Worm (Caenorhabditis elegans): ENCODE measurements around the gene ogr-2.

ogr-2 gene

ce11 chrII:10014384-10014783, 26.6 kb upstream of the ogr-2 start:
- no peak for TF ChIP-seq klf-2 (GFP tag; conservative IDR thresholded peaks at IDR 0.05)
- TF ChIP-seq T22C8.4 (GFP tag; IDR thresholded peaks at IDR 0.05): no peak
- no peak for TF ChIP-seq tab-1 (GFP tag; IDR thresholded peaks at IDR 0.05)
- TF ChIP-seq med-1 (GFP tag; optimal IDR thresholded peaks at IDR 0.05; ENCODE audit: insufficient read depth): no peak
- TF ChIP-seq cog-1 (tag; optimal IDR thresholded peaks at IDR 0.05): no peak
- no peak for TF ChIP-seq ztf-23 (GFP tag; IDR thresholded peaks at IDR 0.05)
- no peak for TF ChIP-seq ref-1 (GFP tag; conservative IDR thresholded peaks at IDR 0.05)
- no peak for TF ChIP-seq flt-1 (GFP tag; IDR thresholded peaks at IDR 0.05)
- no peak for TF ChIP-seq ztf-29 (GFP tag; IDR thresholded peaks at IDR 0.05)

DNA sequence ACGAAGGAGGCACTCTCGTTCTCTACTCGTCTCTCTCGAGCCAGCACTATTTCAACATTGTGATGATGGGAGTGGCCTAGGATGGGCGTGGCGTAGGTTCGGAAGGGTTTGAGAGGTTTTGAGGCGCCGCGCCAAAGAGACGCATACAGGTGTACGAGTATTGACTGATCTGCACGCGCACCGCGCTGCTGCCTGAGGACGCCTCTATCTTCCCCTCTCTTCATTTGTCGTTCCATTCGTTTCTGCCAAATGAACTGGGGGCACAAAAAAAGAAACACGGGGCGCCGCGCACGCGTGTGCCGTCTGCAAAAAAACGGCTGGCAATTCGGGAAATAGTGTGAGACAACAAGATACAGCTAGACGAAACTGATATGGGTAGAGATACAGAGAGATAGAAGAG, 24.9 kb upstream of the ogr-2 start, which contains the start of gene lec-2:
TSS of gene lec-2 (minus strand) at position 171 of the 400 bp plus-strand sequence.
- no peak for TF ChIP-seq ztf-29 (GFP tag; IDR thresholded peaks at IDR 0.05)
- no peak for TF ChIP-seq ztf-23 (GFP tag; IDR thresholded peaks at IDR 0.05)
- no peak for TF ChIP-seq med-1 (GFP tag; optimal IDR thresholded peaks at IDR 0.05; ENCODE audit: insufficient read depth)
- no peak for TF ChIP-seq flt-1 (GFP tag; IDR thresholded peaks at IDR 0.05)
- TF ChIP-seq ref-1 (GFP tag; conservative IDR thresholded peaks at IDR 0.05): no peak
- no peak for TF ChIP-seq klf-2 (GFP tag; conservative IDR thresholded peaks at IDR 0.05)
- no peak for TF ChIP-seq tab-1 (GFP tag; IDR thresholded peaks at IDR 0.05)
- TF ChIP-seq T22C8.4 (GFP tag; IDR thresholded peaks at IDR 0.05): no peak
- no peak for TF ChIP-seq cog-1 (tag; optimal IDR thresholded peaks at IDR 0.05)

ce11 chrII:10017528-10017927, 23.4 kb upstream of the ogr-2 start:
- TF ChIP-seq T22C8.4 (GFP tag; IDR thresholded peaks at IDR 0.05): no peak

ce11 chrII:10019669-10020068, 21.3 kb upstream of the ogr-2 start:
- TF ChIP-seq ztf-23 (GFP tag; IDR thresholded peaks at IDR 0.05) (no peak), klf-2 (GFP tag; conservative IDR thresholded peaks at IDR 0.05) (no peak), flt-1 (GFP tag; IDR thresholded peaks at IDR 0.05) (no peak), ref-1 (GFP tag; conservative IDR thresholded peaks at IDR 0.05) (no peak), T22C8.4 (GFP tag; IDR thresholded peaks at IDR 0.05) (no peak), med-1 (GFP tag; optimal IDR thresholded peaks at IDR 0.05; ENCODE audit: insufficient read depth) (no peak), cog-1 (tag; optimal IDR thresholded peaks at IDR 0.05) (no peak), ztf-29 (GFP tag; IDR thresholded peaks at IDR 0.05) (no peak), tab-1 (GFP tag; IDR thresholded peaks at IDR 0.05) (no peak)

DNA sequence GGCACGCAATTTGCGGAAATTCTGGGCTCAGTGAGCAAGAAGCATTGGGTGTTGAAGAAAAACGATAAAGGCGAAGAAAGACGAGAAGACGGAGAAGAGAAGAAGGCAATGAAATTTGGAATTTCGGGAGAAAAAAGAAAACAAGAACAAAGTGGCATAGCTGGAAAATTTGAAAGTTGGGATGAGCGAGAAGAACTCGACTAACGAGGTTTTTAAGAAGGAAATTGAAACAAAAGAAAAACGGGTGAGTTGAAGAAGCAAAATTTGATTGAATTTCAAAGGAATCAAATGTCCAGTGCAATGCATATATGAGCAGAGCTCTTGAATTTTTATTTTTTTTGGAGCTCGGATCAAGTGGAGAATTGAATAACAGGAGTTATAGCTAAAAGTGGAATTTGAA, 19.2 kb upstream of the ogr-2 start:
- TF ChIP-seq cog-1 (tag; optimal IDR thresholded peaks at IDR 0.05) (no peak), ztf-23 (GFP tag; IDR thresholded peaks at IDR 0.05) (no peak), flt-1 (GFP tag; IDR thresholded peaks at IDR 0.05) (no peak), med-1 (GFP tag; optimal IDR thresholded peaks at IDR 0.05; ENCODE audit: insufficient read depth) (no peak), tab-1 (GFP tag; IDR thresholded peaks at IDR 0.05) (no peak), ref-1 (GFP tag; conservative IDR thresholded peaks at IDR 0.05) (no peak), klf-2 (GFP tag; conservative IDR thresholded peaks at IDR 0.05) (no peak), T22C8.4 (GFP tag; IDR thresholded peaks at IDR 0.05) (no peak), ztf-29 (GFP tag; IDR thresholded peaks at IDR 0.05) (no peak)

- TF ChIP-seq cog-1 (tag; optimal IDR thresholded peaks at IDR 0.05): no peak
- TF ChIP-seq T22C8.4 (GFP tag; IDR thresholded peaks at IDR 0.05): no peak
- TF ChIP-seq tab-1 (GFP tag; IDR thresholded peaks at IDR 0.05): no peak
- TF ChIP-seq ztf-23 (GFP tag; IDR thresholded peaks at IDR 0.05): no peak
- TF ChIP-seq ref-1 (GFP tag; conservative IDR thresholded peaks at IDR 0.05): no peak
- no peak for TF ChIP-seq med-1 (GFP tag; optimal IDR thresholded peaks at IDR 0.05; ENCODE audit: insufficient read depth)
- no peak for TF ChIP-seq flt-1 (GFP tag; IDR thresholded peaks at IDR 0.05)
- no peak for TF ChIP-seq klf-2 (GFP tag; conservative IDR thresholded peaks at IDR 0.05)
- TF ChIP-seq ztf-29 (GFP tag; IDR thresholded peaks at IDR 0.05): no peak
Measured at ce11 chrII:10025059-10025458, 15.9 kb upstream of the ogr-2 start.

DNA sequence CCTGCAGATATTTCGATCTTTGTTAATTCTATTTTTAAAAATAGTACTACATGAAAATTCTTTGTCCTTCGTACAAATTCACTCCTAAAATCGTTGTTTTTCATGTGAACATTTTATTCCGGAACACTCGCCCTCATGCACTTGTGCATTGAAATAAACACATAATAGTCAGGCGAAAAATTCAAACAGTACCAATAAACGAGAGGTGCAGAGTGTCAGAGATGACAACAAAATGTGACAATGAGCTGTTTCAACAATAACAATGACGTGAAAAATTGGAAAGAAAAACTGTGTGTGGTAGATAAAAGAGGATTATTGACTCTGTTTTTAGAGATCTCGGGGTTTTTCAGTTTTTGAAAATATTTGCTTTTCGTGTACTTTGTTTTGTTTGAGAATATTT, 12.7 kb upstream of the ogr-2 start, which contains the start of gene F52H3.6:
TSS of gene F52H3.6 (minus strand) at position 228 of the 400 bp plus-strand sequence.
- no peak for TF ChIP-seq tab-1 (GFP tag; IDR thresholded peaks at IDR 0.05)
- TF ChIP-seq klf-2 (GFP tag; conservative IDR thresholded peaks at IDR 0.05): no peak
- TF ChIP-seq ztf-29 (GFP tag; IDR thresholded peaks at IDR 0.05): no peak
- TF ChIP-seq ztf-23 (GFP tag; IDR thresholded peaks at IDR 0.05): no peak
- no peak for TF ChIP-seq ref-1 (GFP tag; conservative IDR thresholded peaks at IDR 0.05)
- TF ChIP-seq T22C8.4 (GFP tag; IDR thresholded peaks at IDR 0.05): no peak
- no peak for TF ChIP-seq med-1 (GFP tag; optimal IDR thresholded peaks at IDR 0.05; ENCODE audit: insufficient read depth)
- no peak for TF ChIP-seq cog-1 (tag; optimal IDR thresholded peaks at IDR 0.05)
- no peak for TF ChIP-seq flt-1 (GFP tag; IDR thresholded peaks at IDR 0.05)

DNA sequence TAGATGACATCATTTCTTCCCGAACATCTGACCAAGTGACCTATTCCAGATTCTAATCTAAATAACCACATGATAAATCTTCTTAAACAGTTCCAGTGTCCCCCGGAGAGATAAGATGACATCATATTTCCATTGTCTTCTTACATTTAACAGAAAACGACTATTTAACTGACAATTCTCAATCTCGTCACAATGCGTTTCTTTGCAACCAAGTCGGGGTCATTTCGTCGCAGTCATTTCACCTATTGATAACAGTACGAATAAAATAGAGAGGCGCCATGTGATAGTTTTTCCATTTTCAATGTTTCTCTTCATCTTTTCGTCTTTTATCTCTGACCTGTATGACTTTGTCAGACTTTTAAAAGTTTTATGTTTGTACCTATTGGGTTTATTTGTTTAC, 11.9 kb upstream of the ogr-2 start:
- TF ChIP-seq ztf-23 (GFP tag; IDR thresholded peaks at IDR 0.05): no peak
- TF ChIP-seq T22C8.4 (GFP tag; IDR thresholded peaks at IDR 0.05): no peak

DNA sequence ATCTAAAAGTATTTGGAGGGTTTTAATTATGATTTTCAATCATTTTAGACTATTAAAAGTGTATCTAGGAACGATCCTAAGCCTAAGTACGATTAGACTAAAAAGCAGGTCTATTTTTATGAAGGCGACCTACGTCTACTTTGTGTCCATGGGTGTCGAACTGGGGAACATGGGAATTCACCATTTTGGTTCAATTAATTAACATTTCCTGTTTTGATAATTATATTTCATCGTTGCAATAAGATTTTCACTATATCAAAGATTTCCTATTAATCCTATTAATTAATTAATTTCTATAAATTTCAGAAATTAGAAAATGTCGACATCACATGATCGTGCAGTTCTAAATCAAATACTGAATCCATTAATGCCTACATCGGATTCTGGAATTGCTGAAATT, 11.0 kb upstream of the ogr-2 start, which contains the start of gene ttc-36:
TSS of gene ttc-36 (plus strand) at position 301 of the 400 bp plus-strand sequence.
- TF ChIP-seq klf-2 (GFP tag; conservative IDR thresholded peaks at IDR 0.05) (no peak), tab-1 (GFP tag; IDR thresholded peaks at IDR 0.05) (no peak), ztf-23 (GFP tag; IDR thresholded peaks at IDR 0.05) (no peak), med-1 (GFP tag; optimal IDR thresholded peaks at IDR 0.05; ENCODE audit: insufficient read depth) (no peak), ref-1 (GFP tag; conservative IDR thresholded peaks at IDR 0.05) (no peak), ztf-29 (GFP tag; IDR thresholded peaks at IDR 0.05) (no peak), T22C8.4 (GFP tag; IDR thresholded peaks at IDR 0.05) (no peak), flt-1 (GFP tag; IDR thresholded peaks at IDR 0.05) (no peak), cog-1 (tag; optimal IDR thresholded peaks at IDR 0.05) (no peak)

- peak; percentile 79 for TF ChIP-seq tab-1 (GFP tag; IDR thresholded peaks at IDR 0.05)
- TF ChIP-seq ztf-29 (GFP tag; IDR thresholded peaks at IDR 0.05): peak; percentile 91
- peak; percentile 91 for TF ChIP-seq klf-2 (GFP tag; conservative IDR thresholded peaks at IDR 0.05)
- TF ChIP-seq flt-1 (GFP tag; IDR thresholded peaks at IDR 0.05): peak; percentile 94
- peak; percentile 98 for TF ChIP-seq ztf-23 (GFP tag; IDR thresholded peaks at IDR 0.05)
- peak; percentile 79 for TF ChIP-seq T22C8.4 (GFP tag; IDR thresholded peaks at IDR 0.05)
- peak; percentile 56; the same call in 1 of the 2 replicates for TF ChIP-seq ref-1 (GFP tag; conservative IDR thresholded peaks at IDR 0.05)
Measured at ce11 chrII:10033163-10033871, 7.6 kb upstream of the ogr-2 start, which contains the start of gene mtcu-2. Gene mtcu-2, minus strand, starts transcription at chrII:10033213.

Measured in whole organism, midembryonic.